Fruit fly (Drosophila melanogaster): ENCODE results near the gene CG1265.

The CG1265 gene

DNA sequence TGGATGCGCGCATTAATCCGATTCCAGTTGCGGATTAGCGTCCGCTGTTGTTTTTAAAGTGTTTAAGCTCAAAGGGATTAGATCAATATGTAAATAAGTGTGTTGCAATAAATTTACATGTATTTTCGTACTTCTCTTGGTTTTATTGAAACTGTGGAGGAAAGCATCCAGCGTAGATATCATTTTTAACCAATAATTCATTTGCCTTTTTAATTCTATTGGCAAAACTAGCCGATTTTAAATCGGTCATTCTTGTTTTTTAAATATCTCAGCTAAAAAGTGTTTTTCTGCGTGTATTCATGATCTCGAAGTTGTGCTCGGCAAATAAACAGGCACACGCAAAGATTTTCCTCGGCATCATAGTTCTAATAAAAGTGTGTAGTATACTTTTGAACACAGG is 38.7 kb downstream of the CG1265 start:
- no peak for TF ChIP-seq EcR (GFP tag; optimal IDR thresholded peaks at IDR 0.05)
- TF ChIP-seq Dll (optimal IDR thresholded peaks at IDR 0.05): no peak

DNA sequence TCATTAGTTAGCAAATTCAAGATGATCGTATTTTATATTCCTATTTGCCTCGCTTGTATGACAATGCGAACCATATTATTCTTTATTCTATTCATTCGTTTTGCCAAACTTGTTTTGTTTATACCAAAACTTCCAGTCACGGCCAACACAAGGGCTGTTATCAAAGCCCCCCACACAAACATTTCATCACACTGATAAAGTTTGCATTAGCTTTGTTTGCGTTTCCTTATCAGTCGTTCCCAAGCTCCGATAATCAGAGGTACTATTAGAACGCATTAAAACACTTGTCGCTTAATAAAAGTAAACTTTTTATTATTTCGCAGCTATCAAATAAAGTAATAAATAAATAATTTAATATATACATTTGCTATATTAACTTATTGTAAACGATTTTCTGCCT is 39.1 kb downstream of the CG1265 start:
- TF ChIP-seq psq (optimal IDR thresholded peaks at IDR 0.05): no peak
- no peak for TF ChIP-seq usp (GFP tag; optimal IDR thresholded peaks at IDR 0.05)
- TF ChIP-seq Dll (optimal IDR thresholded peaks at IDR 0.05): no peak
- no peak for TF ChIP-seq EcR (GFP tag; optimal IDR thresholded peaks at IDR 0.05)
- no peak for TF ChIP-seq pan (optimal IDR thresholded peaks at IDR 0.05)
- no peak for TF ChIP-seq CG8478 (optimal IDR thresholded peaks at IDR 0.05)

DNA sequence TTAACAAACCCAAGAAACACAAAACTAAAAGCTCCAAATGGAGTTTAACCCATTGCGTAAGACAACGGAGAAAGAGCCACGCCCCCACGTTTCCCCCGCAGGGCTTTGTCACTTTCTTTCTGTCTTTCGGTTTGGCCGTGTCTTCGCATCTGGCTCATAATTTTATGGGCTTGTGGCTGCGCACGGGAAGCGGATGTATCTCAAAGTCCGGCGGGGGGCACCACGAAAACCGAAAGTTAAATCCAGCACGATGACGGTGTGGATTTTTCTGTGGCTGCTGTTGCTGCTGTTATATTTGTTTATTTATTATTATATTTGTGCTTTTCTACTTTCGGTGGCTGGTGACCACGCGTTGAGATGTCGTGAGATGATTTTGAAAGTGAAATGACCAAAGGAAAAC is 42.2 kb downstream of the CG1265 start:
- TF ChIP-seq usp (GFP tag; optimal IDR thresholded peaks at IDR 0.05) (no peak), pan (optimal IDR thresholded peaks at IDR 0.05) (no peak), psq (optimal IDR thresholded peaks at IDR 0.05) (no peak), CG8478 (optimal IDR thresholded peaks at IDR 0.05) (no peak), EcR (GFP tag; optimal IDR thresholded peaks at IDR 0.05) (no peak), Dll (optimal IDR thresholded peaks at IDR 0.05) (no peak)

DNA sequence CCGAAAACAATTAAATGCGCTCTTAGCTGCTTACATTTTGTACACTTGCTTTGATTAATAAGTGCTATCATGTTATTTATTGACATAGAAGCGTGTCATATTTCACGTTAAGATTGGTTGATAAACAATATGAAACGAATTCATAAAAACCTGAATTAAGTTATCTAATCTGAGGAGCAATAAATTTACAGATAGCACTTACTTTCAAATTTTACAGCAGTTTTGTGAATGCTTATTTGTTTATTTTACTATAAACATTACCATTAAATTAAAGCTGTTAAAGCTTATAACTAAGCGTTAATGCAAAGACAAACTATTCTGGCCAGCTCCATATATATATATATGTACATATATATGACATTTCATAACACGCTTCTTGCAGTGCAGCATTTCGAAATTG is 47.5 kb downstream of the CG1265 start:
- no peak for TF ChIP-seq Dll (optimal IDR thresholded peaks at IDR 0.05)
- no peak for TF ChIP-seq CG8478 (optimal IDR thresholded peaks at IDR 0.05)
- no peak for TF ChIP-seq EcR (GFP tag; optimal IDR thresholded peaks at IDR 0.05)
- TF ChIP-seq usp (GFP tag; optimal IDR thresholded peaks at IDR 0.05): no peak
- no peak for TF ChIP-seq psq (optimal IDR thresholded peaks at IDR 0.05)

DNA sequence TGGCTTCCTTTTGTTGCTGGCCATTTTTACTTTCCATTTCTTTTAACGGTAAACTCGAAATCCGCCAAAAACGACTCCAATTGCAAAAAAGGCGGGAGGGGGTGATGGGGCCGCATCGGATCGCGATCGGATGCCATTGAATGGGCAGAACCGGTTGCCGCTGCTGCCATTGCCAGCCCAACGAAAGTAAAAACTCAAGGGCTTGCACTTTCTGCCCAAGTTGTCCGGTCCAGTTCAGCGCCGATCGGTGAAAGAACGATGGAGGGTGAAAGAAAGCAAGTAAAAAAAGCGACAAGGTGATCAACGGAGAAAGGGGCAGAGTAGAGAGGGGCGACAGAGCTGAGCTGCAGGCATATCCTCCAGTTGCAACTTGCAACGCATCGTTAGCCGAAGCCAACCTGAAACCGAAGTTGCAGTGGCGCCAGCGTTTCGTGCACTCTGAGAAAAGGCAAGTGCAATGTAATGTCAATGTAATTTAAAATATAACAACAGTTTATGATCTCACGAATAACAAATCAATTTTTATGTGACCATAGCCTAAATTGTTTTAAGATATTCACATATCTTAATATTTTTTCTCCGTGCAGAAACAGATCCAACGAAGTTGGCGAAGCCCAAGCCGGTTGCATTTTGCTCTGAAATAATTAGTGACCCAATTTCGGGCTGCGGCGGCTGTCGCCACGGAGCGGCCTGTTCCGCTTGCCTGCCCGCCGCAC is 49.8 kb downstream of the CG1265 start:
- TF ChIP-seq Dll (optimal IDR thresholded peaks at IDR 0.05) (no peak), usp (GFP tag; optimal IDR thresholded peaks at IDR 0.05) (no peak), CG8478 (optimal IDR thresholded peaks at IDR 0.05) (no peak), psq (optimal IDR thresholded peaks at IDR 0.05) (no peak)

Data from whole organism.